Fruit fly (Drosophila melanogaster) whole organism, embryonic: ENCODE data around the gene mTTF.
A peak's percentile ranks its signal among the peaks of the same experiment; 100 is the strongest.

Source experiments
- B-H2 ChIP-seq: fragments of 200-800 bp; sonication (Bioruptor generic); optimal IDR thresholded peaks from 2 replicates; lab custom pipeline; 2018; ENCODE audit warnings: missing biosample characterization, mild to moderate bottlenecking, missing genetic modification characterization
- CG10147 ChIP-seq: fragments of 200-800 bp; sonication (Bioruptor generic); optimal IDR thresholded peaks from 2 replicates; lab custom pipeline; 2019; ENCODE audit warnings: missing biosample characterization, mild to moderate bottlenecking, missing genetic modification characterization, moderate library complexity
- CG10274 ChIP-seq: fragments of 200-800 bp; sonication (Bioruptor generic); optimal IDR thresholded peaks from 3 replicates; lab custom pipeline; 2017; ENCODE audit warnings: missing biosample characterization, mild to moderate bottlenecking, missing genetic modification characterization
- CG10654 ChIP-seq: fragments of 200-800 bp; sonication (Bioruptor generic); optimal IDR thresholded peaks from 2 replicates; lab custom pipeline; 2016; ENCODE audit warnings: missing biosample characterization, missing genetic modification characterization
- CG10959 ChIP-seq: fragments of 200-800 bp; sonication (Bioruptor generic); IDR thresholded peaks from 2 replicates; pipeline ENCODE4 v1.3.6; 2022; ENCODE audit warnings: missing biosample characterization, missing genetic modification characterization
- CG10979 ChIP-seq: fragments of 200-800 bp; sonication (Bioruptor generic); optimal IDR thresholded peaks from 2 replicates; lab custom pipeline; 2018; ENCODE audit warnings: missing biosample characterization, mild to moderate bottlenecking, missing genetic modification characterization, moderate library complexity
- CG11398 ChIP-seq: fragments of 200-800 bp; sonication (Bioruptor generic); optimal IDR thresholded peaks from 2 replicates; lab custom pipeline; 2016; ENCODE audit warnings: missing biosample characterization, missing genetic modification characterization
- CG12071 ChIP-seq: fragments of 200-800 bp; sonication (Bioruptor generic); optimal IDR thresholded peaks from 3 replicates; lab custom pipeline; 2018; ENCODE audit warnings: missing biosample characterization, mild to moderate bottlenecking, missing genetic modification characterization
- CG12299 ChIP-seq: fragments of 200-800 bp; sonication (Bioruptor generic); optimal IDR thresholded peaks from 2 replicates; lab custom pipeline; 2018; ENCODE audit warnings: missing biosample characterization, mild to moderate bottlenecking, missing genetic modification characterization
- CG12659 ChIP-seq: fragments of 200-800 bp; sonication (Bioruptor generic); optimal IDR thresholded peaks from 3 replicates; lab custom pipeline; 2017; ENCODE audit warnings: mild to moderate bottlenecking, missing biosample characterization, missing genetic modification reagents, missing genetic modification characterization
- CG15011 ChIP-seq: fragments of 200-800 bp; sonication (Bioruptor generic); optimal IDR thresholded peaks from 3 replicates; lab custom pipeline; 2018; ENCODE audit warnings: missing biosample characterization, mild to moderate bottlenecking, missing genetic modification characterization
- CG16815 ChIP-seq: fragments of 200-800 bp; sonication (Bioruptor generic); optimal IDR thresholded peaks from 3 replicates; lab custom pipeline; 2017; ENCODE audit warnings: missing biosample characterization, mild to moderate bottlenecking, missing genetic modification characterization
- CG18262 ChIP-seq: fragments of 200-800 bp; optimal IDR thresholded peaks from 3 replicates; lab custom pipeline; 2019; ENCODE audit warnings: missing biosample characterization, mild to moderate bottlenecking, missing genetic modification characterization, moderate library complexity
- CG2199 ChIP-seq: fragments of 200-800 bp; sonication (Bioruptor generic); IDR thresholded peaks from 3 replicates; pipeline ENCODE4 v1.3.6; 2022; ENCODE audit warnings: missing biosample characterization, missing genetic modification characterization
- CG34376 ChIP-seq: fragments of 200-800 bp; sonication (Bioruptor generic); optimal IDR thresholded peaks from 2 replicates; lab custom pipeline; 2018; ENCODE audit warnings: missing biosample characterization, mild to moderate bottlenecking, missing genetic modification characterization
- CG4328 ChIP-seq: fragments of 200-800 bp; sonication (Bioruptor generic); optimal IDR thresholded peaks from 3 replicates; lab custom pipeline; 2017; ENCODE audit warnings: missing biosample characterization, missing genetic modification reagents, missing genetic modification characterization
- CG4404 ChIP-seq: fragments of 200-800 bp; sonication (Bioruptor generic); IDR thresholded peaks from 2 replicates; pipeline ENCODE4 v1.3.6; 2022; ENCODE audit warnings: missing biosample characterization, missing genetic modification characterization
- CG4707 ChIP-seq: fragments of 200-800 bp; sonication (Bioruptor generic); optimal IDR thresholded peaks from 2 replicates; lab custom pipeline; 2018; ENCODE audit warnings: missing biosample characterization, mild to moderate bottlenecking, missing genetic modification characterization, moderate library complexity
- CG5245 ChIP-seq: fragments of 200-800 bp; sonication (Bioruptor generic); optimal IDR thresholded peaks from 3 replicates; lab custom pipeline; 2016; ENCODE audit warnings: missing biosample characterization, missing genetic modification characterization
- CG7271 ChIP-seq: fragments of 200-800 bp; sonication (Bioruptor generic); optimal IDR thresholded peaks from 2 replicates; lab custom pipeline; 2018; ENCODE audit warnings: missing biosample characterization, mild to moderate bottlenecking, missing genetic modification characterization, moderate library complexity
- CG7556 ChIP-seq: fragments of 200-800 bp; sonication (Bioruptor generic); optimal IDR thresholded peaks from 2 replicates; lab custom pipeline; 2017; ENCODE audit warnings: missing biosample characterization, mild to moderate bottlenecking, missing genetic modification characterization
- Dip2 ChIP-seq: fragments of 200-800 bp; sonication (Bioruptor generic); IDR thresholded peaks from 2 replicates; pipeline ENCODE4 v1.3.6; 2022; ENCODE audit warnings: missing biosample characterization, missing genetic modification characterization
- Drgx ChIP-seq: fragments of 200-800 bp; sonication (Bioruptor generic); IDR thresholded peaks from 2 replicates; pipeline ENCODE4 v1.3.6; 2022; ENCODE audit warnings: missing biosample characterization, missing genetic modification characterization
- Fer1 ChIP-seq: fragments of 200-800 bp; sonication (Bioruptor generic); optimal IDR thresholded peaks from 2 replicates; lab custom pipeline; 2017; ENCODE audit warnings: missing biosample characterization, mild to moderate bottlenecking, missing genetic modification characterization
- Gug ChIP-seq: fragments of 200-800 bp; sonication (Bioruptor generic); IDR thresholded peaks from 4 replicates; pipeline ENCODE4 v1.3.6; 2022; ENCODE audit warnings: missing biosample characterization, missing genetic modification characterization
- H15 ChIP-seq: fragments of 200-800 bp; sonication (Bioruptor generic); IDR thresholded peaks from 3 replicates; pipeline ENCODE4 v1.3.6; 2022; ENCODE audit warnings: missing biosample characterization, missing genetic modification characterization
- HLH4C ChIP-seq: fragments of 200-800 bp; sonication (Bioruptor generic); IDR thresholded peaks from 3 replicates; pipeline ENCODE4 v1.3.6; 2022; ENCODE audit warnings: missing biosample characterization, missing genetic modification characterization; ENCODE audit not compliant: partially characterized antibody
- Hey ChIP-seq: fragments of 200-800 bp; sonication (Bioruptor generic); optimal IDR thresholded peaks from 3 replicates; lab custom pipeline; 2018; ENCODE audit warnings: missing biosample characterization, mild to moderate bottlenecking, missing genetic modification characterization
- Hr39 ChIP-seq: fragments of >200 bp; optimal IDR thresholded peaks from 2 replicates; lab custom pipeline; 2017
- Hsf ChIP-seq: fragments of 200-800 bp; sonication (Bioruptor generic); optimal IDR thresholded peaks from 3 replicates; lab custom pipeline; 2016; ENCODE audit warnings: missing biosample characterization, missing genetic modification characterization
- Mad ChIP-seq: fragments of 200-800 bp; sonication (Bioruptor generic); optimal IDR thresholded peaks from 2 replicates; lab custom pipeline; 2016; ENCODE audit warnings: missing biosample characterization, missing genetic modification characterization
- Meics ChIP-seq: fragments of 200-800 bp; sonication (Bioruptor generic); optimal IDR thresholded peaks from 2 replicates; lab custom pipeline; 2017; ENCODE audit warnings: missing biosample characterization, mild to moderate bottlenecking, missing genetic modification characterization
- Nf-YC ChIP-seq: fragments of 200-800 bp; optimal IDR thresholded peaks from 3 replicates; lab custom pipeline; 2019; ENCODE audit warnings: missing biosample characterization, mild to moderate bottlenecking, missing genetic modification characterization, moderate library complexity
- Oli ChIP-seq: fragments of 200-800 bp; sonication (Bioruptor generic); optimal IDR thresholded peaks from 2 replicates; lab custom pipeline; 2018; ENCODE audit warnings: missing biosample characterization, mild to moderate bottlenecking, missing genetic modification characterization, moderate library complexity
- Sin3A ChIP-seq: fragments of >200 bp; optimal IDR thresholded peaks from 2 replicates; lab custom pipeline; 2018
- Six4 ChIP-seq: fragments of 200-800 bp; sonication (Bioruptor generic); optimal IDR thresholded peaks from 2 replicates; lab custom pipeline; 2016; ENCODE audit warnings: missing biosample characterization, missing genetic modification characterization
- Sox100B ChIP-seq: fragments of 200-800 bp; sonication (Bioruptor generic); optimal IDR thresholded peaks from 3 replicates; lab custom pipeline; 2018; ENCODE audit warnings: missing biosample characterization, mild to moderate bottlenecking, missing genetic modification characterization
- Ssrp ChIP-seq: fragments of 200-800 bp; sonication (Bioruptor generic); optimal IDR thresholded peaks from 2 replicates; lab custom pipeline; 2018; ENCODE audit warnings: missing biosample characterization, mild to moderate bottlenecking, missing genetic modification characterization, moderate library complexity
- chn ChIP-seq: fragments of 200-800 bp; sonication (Bioruptor generic); optimal IDR thresholded peaks from 2 replicates; lab custom pipeline; 2016; ENCODE audit warnings: missing biosample characterization, missing genetic modification characterization
- gsb ChIP-seq: fragments of 200-800 bp; sonication (Bioruptor generic); IDR thresholded peaks from 2 replicates; pipeline ENCODE4 v1.3.6; 2022; ENCODE audit warnings: missing biosample characterization, missing genetic modification characterization
- jigr1 ChIP-seq: fragments of 200-800 bp; sonication (Bioruptor generic); IDR thresholded peaks from 3 replicates; pipeline ENCODE4 v1.3.6; 2022; ENCODE audit warnings: missing biosample characterization, missing genetic modification characterization
- jing ChIP-seq: fragments of 200-800 bp; sonication (Bioruptor generic); optimal IDR thresholded peaks from 2 replicates; lab custom pipeline; 2018; ENCODE audit warnings: missing biosample characterization, mild to moderate bottlenecking, missing genetic modification characterization
- nerfin-2 ChIP-seq: fragments of 200-800 bp; sonication (Bioruptor generic); IDR thresholded peaks from 2 replicates; pipeline ENCODE4 v1.3.6; 2022; ENCODE audit warnings: missing biosample characterization, missing genetic modification characterization; ENCODE audit not compliant: partially characterized antibody
- sens-2 ChIP-seq: fragments of 200-800 bp; sonication (Bioruptor generic); IDR thresholded peaks from 2 replicates; pipeline ENCODE4 v1.3.6; 2022; ENCODE audit warnings: missing biosample characterization, missing genetic modification characterization
- slou ChIP-seq: fragments of 200-800 bp; sonication (Bioruptor generic); optimal IDR thresholded peaks from 3 replicates; lab custom pipeline; 2016; ENCODE audit warnings: missing biosample characterization, missing genetic modification characterization
- stc ChIP-seq: fragments of 200-800 bp; sonication (Bioruptor generic); IDR thresholded peaks from 2 replicates; pipeline ENCODE4 v1.3.6; 2022; ENCODE audit warnings: missing biosample characterization, missing genetic modification characterization
- tin ChIP-seq: fragments of 200-800 bp; sonication (Bioruptor generic); optimal IDR thresholded peaks from 3 replicates; lab custom pipeline; 2016; ENCODE audit warnings: missing biosample characterization, missing genetic modification characterization
- tio ChIP-seq: fragments of 200-800 bp; sonication (Bioruptor generic); optimal IDR thresholded peaks from 2 replicates; lab custom pipeline; 2017; ENCODE audit warnings: missing biosample characterization, missing genetic modification characterization, inconsistent platforms
- tna ChIP-seq: fragments of 200-800 bp; sonication (Bioruptor generic); IDR thresholded peaks from 2 replicates; pipeline ENCODE4 v1.3.6; 2022; ENCODE audit warnings: missing biosample characterization, missing genetic modification characterization; ENCODE audit not compliant: partially characterized antibody
- tup ChIP-seq: fragments of 200-800 bp; sonication (Bioruptor generic); optimal IDR thresholded peaks from 2 replicates; lab custom pipeline; 2016; ENCODE audit warnings: missing biosample characterization, mild to moderate bottlenecking, missing genetic modification characterization, moderate library complexity
- wdn ChIP-seq: fragments of 200-800 bp; sonication (Bioruptor generic); IDR thresholded peaks from 2 replicates; pipeline ENCODE4 v1.3.6; 2022; ENCODE audit warnings: missing biosample characterization, missing genetic modification characterization

The mTTF gene

DNA sequence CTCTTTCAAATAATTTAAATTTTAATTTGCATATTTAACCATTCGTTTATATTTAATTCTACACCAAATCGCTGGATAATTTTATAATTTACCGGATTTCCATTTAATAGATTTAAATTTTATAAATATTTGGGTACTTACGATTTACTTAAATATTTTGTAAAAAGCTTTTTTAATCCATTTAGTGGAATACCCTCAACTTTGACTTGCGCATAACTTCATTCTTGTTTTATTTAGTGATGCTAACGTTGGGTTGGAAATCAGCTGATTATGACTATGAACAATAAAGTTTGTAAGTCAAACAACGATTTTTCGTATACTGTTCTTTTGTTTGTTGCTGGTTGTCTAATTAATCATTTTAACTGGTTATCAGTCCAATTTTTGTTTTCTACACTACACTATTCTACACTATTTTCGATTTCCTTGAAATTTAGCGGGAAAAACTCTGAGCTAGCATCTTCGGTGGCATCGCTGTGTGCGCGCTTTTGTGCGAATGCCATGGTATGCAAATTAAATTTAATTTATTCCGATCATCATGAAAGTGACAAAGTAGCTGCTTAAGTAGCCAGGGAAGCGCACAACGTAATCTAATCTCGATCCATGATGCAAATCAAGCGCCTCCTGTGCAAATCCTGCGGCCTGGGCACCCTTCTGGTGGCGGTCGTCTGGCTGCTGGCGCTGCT is 10.3 kb upstream of the mTTF start, which contains the start of gene Pgant35A (continued):
- TF ChIP-seq CG10654 (GFP tag; lab: Kevin White, UChicago): no peak
- no peak for TF ChIP-seq CG2199 (GFP tag; lab: Robert Waterston, UW)
- no peak for TF ChIP-seq sens-2
- no peak for TF ChIP-seq CG7271 (tag; lab: Kevin White, UChicago)
- no peak for TF ChIP-seq Drgx
- TF ChIP-seq jing: no peak
- TF ChIP-seq tna (GFP tag; lab: Robert Waterston, UW): no peak
- no peak for TF ChIP-seq tio (GFP tag; lab: Kevin White, UChicago)
- TF ChIP-seq gsb (GFP tag; lab: Robert Waterston, UW): no peak
- TF ChIP-seq CG10979 (tag; lab: Kevin White, UChicago): peak; percentile 19
- no peak for TF ChIP-seq CG10959 (GFP tag; lab: Robert Waterston, UW)
- TF ChIP-seq tin (GFP tag; lab: Kevin White, UChicago): no peak
- no peak for TF ChIP-seq CG15011 (GFP tag; lab: Kevin White, UChicago)
- no peak for TF ChIP-seq Six4 (GFP tag; lab: Kevin White, UChicago)
- no peak for TF ChIP-seq CG4404 (GFP tag; lab: Robert Waterston, UW)
- peak; percentile 36 for TF ChIP-seq Sin3A (lab: Kevin White, UChicago)
- peak; percentile 41 for TF ChIP-seq Sox100B (GFP tag; lab: Kevin White, UChicago)
- TF ChIP-seq CG16815 (GFP tag; lab: Kevin White, UChicago): no peak
- no peak for TF ChIP-seq CG5245 (GFP tag; lab: Kevin White, UChicago)
- TF ChIP-seq Meics (GFP tag; lab: Kevin White, UChicago): peak; percentile 26
- TF ChIP-seq B-H2: peak; percentile 21
- no peak for TF ChIP-seq jigr1 (GFP tag; lab: Robert Waterston, UW)
- TF ChIP-seq stc (GFP tag; lab: Robert Waterston, UW): no peak
- TF ChIP-seq Oli (tag; lab: Kevin White, UChicago): peak; percentile 22
- peak; percentile 27 for TF ChIP-seq Fer1 (GFP tag; lab: Kevin White, UChicago)
- no peak for TF ChIP-seq CG10274 (GFP tag; lab: Kevin White, UChicago)
- peak; percentile 57 for TF ChIP-seq CG7556
- TF ChIP-seq CG11398 (GFP tag; lab: Kevin White, UChicago): no peak
- peak; percentile 55 for TF ChIP-seq CG12659 (GFP tag; lab: Kevin White, UChicago)
- no peak for TF ChIP-seq wdn (GFP tag; lab: Robert Waterston, UW)
- no peak for TF ChIP-seq Dip2
- TF ChIP-seq tup (GFP tag; lab: Kevin White, UChicago): no peak
- peak; percentile 8 for TF ChIP-seq CG34376 (GFP tag; lab: Kevin White, UChicago)
- TF ChIP-seq Ssrp (tag; lab: Kevin White, UChicago): no peak
- TF ChIP-seq CG4328 (GFP tag; lab: Kevin White, UChicago): no peak
- TF ChIP-seq Hsf (GFP tag; lab: Kevin White, UChicago): peak; percentile 43
- no peak for TF ChIP-seq CG12299 (tag; lab: Kevin White, UChicago)
- TF ChIP-seq CG10147 (GFP tag; lab: Kevin White, UChicago): peak; percentile 2
- no peak for TF ChIP-seq nerfin-2 (GFP tag; lab: Robert Waterston, UW)
- TF ChIP-seq Mad: no peak
- TF ChIP-seq HLH4C: no peak
- no peak for TF ChIP-seq chn (GFP tag; lab: Kevin White, UChicago)
- TF ChIP-seq Nf-YC (tag; lab: Kevin White, UChicago): peak; percentile 55
- TF ChIP-seq slou: no peak
- no peak for TF ChIP-seq Gug (GFP tag; lab: Robert Waterston, UW)
- peak; percentile 64 for TF ChIP-seq CG18262 (tag; lab: Kevin White, UChicago)
- no peak for TF ChIP-seq CG4707
- TF ChIP-seq Hey (tag; lab: Kevin White, UChicago): no peak
- TF ChIP-seq CG12071 (GFP tag; lab: Kevin White, UChicago): no peak
- no peak for TF ChIP-seq H15
- no peak for TF ChIP-seq Hr39 (lab: Kevin White, UChicago)
